Worm (Caenorhabditis elegans) whole organism, mixed stage, embryonic: ENCODE data around the gene golg-2.

Experiments used
- M03D4.4 ChIP-seq: sonication (generic microtip); optimal IDR thresholded peaks from 2 replicates; lab custom pipeline; 2017; ENCODE audit warnings: mild to moderate bottlenecking, missing genetic modification characterization, missing compliant biosample characterization
- bed-3 ChIP-seq: fragments of 200-800 bp; sonication (Bioruptor generic); optimal IDR thresholded peaks from 3 replicates; lab custom pipeline; 2018; ENCODE audit warnings: mild to moderate bottlenecking, missing genetic modification characterization, moderate library complexity, missing compliant biosample characterization
- blmp-1 ChIP-seq: fragments of 150-350 bp; optimal IDR thresholded peaks from 2 replicates; lab custom pipeline; 2014; ENCODE audit warnings: missing biosample characterization, missing genetic modification characterization
- ceh-39 ChIP-seq: fragments of 150-350 bp; optimal IDR thresholded peaks from 2 replicates; lab custom pipeline; 2014; ENCODE audit warnings: missing biosample characterization, missing genetic modification characterization
- ceh-43 ChIP-seq: fragments of 200-800 bp; sonication (Bioruptor generic); optimal IDR thresholded peaks from 2 replicates; lab custom pipeline; 2018; ENCODE audit warnings: mild to moderate bottlenecking, missing genetic modification characterization, moderate library complexity, missing compliant biosample characterization
- ceh-83 ChIP-seq: fragments of 200-800 bp; sonication (Bioruptor generic); optimal IDR thresholded peaks from 2 replicates; lab custom pipeline; 2018; ENCODE audit warnings: mild to moderate bottlenecking, missing genetic modification characterization, missing compliant biosample characterization
- ces-1 ChIP-seq: fragments of 150-350 bp; optimal IDR thresholded peaks from 2 replicates; lab custom pipeline; 2014; ENCODE audit warnings: missing biosample characterization, missing genetic modification reagents, missing genetic modification characterization
- cnd-1 ChIP-seq: fragments of 200-800 bp; sonication (Bioruptor generic); optimal IDR thresholded peaks from 2 replicates; lab custom pipeline; 2018; ENCODE audit warnings: mild to moderate bottlenecking, missing genetic modification characterization, missing compliant biosample characterization
- drap-1 ChIP-seq: fragments of 200-800 bp; sonication (Bioruptor generic); optimal IDR thresholded peaks from 3 replicates; lab custom pipeline; 2018; ENCODE audit warnings: mild to moderate bottlenecking, missing genetic modification characterization, missing compliant biosample characterization
- elt-1 ChIP-seq: sonication (generic microtip); optimal IDR thresholded peaks from 2 replicates; lab custom pipeline; 2017; ENCODE audit warnings: missing genetic modification characterization, mild to moderate bottlenecking, missing compliant biosample characterization, antibody characterized with exemption, moderate library complexity, borderline replicate concordance; ENCODE audit not compliant: insufficient read depth
- elt-3 ChIP-seq: fragments of 150-350 bp; optimal IDR thresholded peaks from 2 replicates; lab custom pipeline; 2014; ENCODE audit warnings: missing biosample characterization, missing genetic modification characterization
- flh-1 ChIP-seq: fragments of 200-800 bp; sonication (Bioruptor generic); optimal IDR thresholded peaks from 2 replicates; lab custom pipeline; 2018; ENCODE audit warnings: mild to moderate bottlenecking, missing genetic modification characterization, moderate library complexity, missing compliant biosample characterization
- ham-2 ChIP-seq: fragments of 200-800 bp; sonication (Bioruptor generic); optimal IDR thresholded peaks from 2 replicates; lab custom pipeline; 2018; ENCODE audit warnings: mild to moderate bottlenecking, missing genetic modification characterization, missing compliant biosample characterization
- hlh-1 ChIP-seq: fragments of 150-350 bp; optimal IDR thresholded peaks from 2 replicates; lab custom pipeline; 2014; ENCODE audit warnings: missing biosample characterization, missing genetic modification reagents, missing genetic modification characterization
- lin-13 ChIP-seq: fragments of 150-350 bp; optimal IDR thresholded peaks from 2 replicates; lab custom pipeline; 2014; ENCODE audit warnings: missing biosample characterization, missing genetic modification characterization
- lin-32 ChIP-seq: fragments of 200-800 bp; sonication (Bioruptor generic); optimal IDR thresholded peaks from 2 replicates; lab custom pipeline; 2018; ENCODE audit warnings: mild to moderate bottlenecking, missing genetic modification characterization, missing compliant biosample characterization
- lsy-2 ChIP-seq: fragments of 150-350 bp; optimal IDR thresholded peaks from 2 replicates; lab custom pipeline; 2014; ENCODE audit warnings: missing biosample characterization, missing genetic modification characterization
- mab-5 ChIP-seq: fragments of 150-350 bp; optimal IDR thresholded peaks from 2 replicates; lab custom pipeline; 2014; ENCODE audit warnings: missing biosample characterization, missing genetic modification characterization
- mep-1 ChIP-seq: fragments of 150-350 bp; optimal IDR thresholded peaks from 2 replicates; lab custom pipeline; 2017; ENCODE audit warnings: missing biosample characterization, missing genetic modification reagents, missing genetic modification characterization, inconsistent platforms
- mls-2 ChIP-seq: sonication (generic microtip); optimal IDR thresholded peaks from 2 replicates; lab custom pipeline; 2016; ENCODE audit warnings: mild to moderate bottlenecking, missing genetic modification characterization, moderate library complexity, missing compliant biosample characterization
- nhr-12 ChIP-seq: fragments of 150-350 bp; optimal IDR thresholded peaks from 2 replicates; lab custom pipeline; 2014; ENCODE audit warnings: missing biosample characterization, missing genetic modification characterization
- nhr-2 ChIP-seq: fragments of 150-350 bp; optimal IDR thresholded peaks from 2 replicates; lab custom pipeline; 2014; ENCODE audit warnings: missing biosample characterization, missing genetic modification characterization
- nhr-237 ChIP-seq: fragments of 150-350 bp; optimal IDR thresholded peaks from 2 replicates; lab custom pipeline; 2014; ENCODE audit warnings: missing biosample characterization, missing genetic modification characterization
- nhr-28 ChIP-seq: fragments of 150-350 bp; optimal IDR thresholded peaks from 2 replicates; lab custom pipeline; 2014; ENCODE audit warnings: missing biosample characterization, missing genetic modification characterization
- nhr-76 ChIP-seq: sonication (generic microtip); optimal IDR thresholded peaks from 2 replicates; lab custom pipeline; 2017; ENCODE audit warnings: missing biosample characterization, missing genetic modification characterization
- pha-4 ChIP-seq: fragments of 150-350 bp; optimal IDR thresholded peaks from 2 replicates; lab custom pipeline; 2018; ENCODE audit warnings: missing biosample characterization, missing genetic modification reagents, missing genetic modification characterization
- sem-2 ChIP-seq: fragments of 200-800 bp; sonication (Bioruptor generic); optimal IDR thresholded peaks from 2 replicates; lab custom pipeline; 2018; ENCODE audit warnings: mild to moderate bottlenecking, missing genetic modification characterization, missing compliant biosample characterization
- snpc-4 ChIP-seq: fragments of 150-350 bp; optimal IDR thresholded peaks from 2 replicates; lab custom pipeline; 2014; ENCODE audit warnings: missing biosample characterization, missing genetic modification characterization
- sptf-1 ChIP-seq: sonication (generic microtip); optimal IDR thresholded peaks from 2 replicates; lab custom pipeline; 2017; ENCODE audit warnings: mild to moderate bottlenecking, missing genetic modification characterization, moderate library complexity, missing compliant biosample characterization
- tbx-8 ChIP-seq: fragments of 200-800 bp; sonication (Bioruptor generic); optimal IDR thresholded peaks from 2 replicates; lab custom pipeline; 2018; ENCODE audit warnings: mild to moderate bottlenecking, missing genetic modification characterization, moderate library complexity, missing compliant biosample characterization
- unc-120 ChIP-seq: sonication (generic microtip); optimal IDR thresholded peaks from 2 replicates; lab custom pipeline; 2017; ENCODE audit warnings: missing genetic modification characterization, missing compliant biosample characterization; ENCODE audit not compliant: poor library complexity, severe bottlenecking
- unc-39 ChIP-seq: fragments of 150-350 bp; optimal IDR thresholded peaks from 2 replicates; lab custom pipeline; 2014; ENCODE audit warnings: missing biosample characterization, missing genetic modification characterization
- unc-62 ChIP-seq: fragments of 150-350 bp; optimal IDR thresholded peaks from 2 replicates; lab custom pipeline; 2014; ENCODE audit warnings: missing biosample characterization, missing genetic modification reagents, missing genetic modification characterization
- zip-8 ChIP-seq: fragments of 150-350 bp; optimal IDR thresholded peaks from 2 replicates; lab custom pipeline; 2014; ENCODE audit warnings: missing biosample characterization, missing genetic modification characterization
- ztf-11 ChIP-seq: fragments of 150-350 bp; optimal IDR thresholded peaks from 2 replicates; lab custom pipeline; 2014; ENCODE audit warnings: missing biosample characterization, missing genetic modification characterization

The golg-2 gene

DNA sequence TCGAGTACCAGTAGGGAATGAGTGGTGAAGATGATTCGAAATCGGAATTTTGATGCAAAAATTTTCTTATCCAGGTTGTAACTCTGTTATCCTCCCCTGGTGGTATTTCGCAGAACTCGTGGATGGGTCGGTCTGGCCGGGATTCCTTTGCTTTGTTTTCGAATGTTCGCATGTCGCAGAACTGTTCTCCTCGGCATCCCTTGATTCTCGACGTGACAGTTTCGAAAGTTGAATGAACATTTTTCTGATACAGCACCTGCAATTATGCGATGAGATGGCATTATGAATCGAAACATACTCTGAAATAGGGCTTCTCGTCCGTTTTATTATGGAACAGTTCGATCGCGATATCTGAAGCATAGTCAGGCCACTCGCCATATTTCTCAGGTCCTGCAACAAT is 16.4 kb upstream of the golg-2 start:
- no peak for TF ChIP-seq mab-5 (tag; lab: Kevin White, UChicago)
- no peak for TF ChIP-seq pha-4 (tag; lab: Kevin White, UChicago)
- TF ChIP-seq sptf-1 (tag; lab: Kevin White, UChicago): no peak
- TF ChIP-seq ceh-83: no peak
- TF ChIP-seq ces-1 (GFP tag; lab: Kevin White, UChicago): no peak
- no peak for TF ChIP-seq blmp-1
- no peak for TF ChIP-seq lin-32 (GFP tag; lab: Kevin White, UChicago)
- no peak for TF ChIP-seq drap-1 (GFP tag; lab: Kevin White, UChicago)
- TF ChIP-seq cnd-1 (tag; lab: Kevin White, UChicago): no peak
- TF ChIP-seq nhr-237: no peak
- no peak for TF ChIP-seq nhr-76 (tag; lab: Kevin White, UChicago)
- TF ChIP-seq ztf-11 (tag; lab: Kevin White, UChicago): no peak

DNA sequence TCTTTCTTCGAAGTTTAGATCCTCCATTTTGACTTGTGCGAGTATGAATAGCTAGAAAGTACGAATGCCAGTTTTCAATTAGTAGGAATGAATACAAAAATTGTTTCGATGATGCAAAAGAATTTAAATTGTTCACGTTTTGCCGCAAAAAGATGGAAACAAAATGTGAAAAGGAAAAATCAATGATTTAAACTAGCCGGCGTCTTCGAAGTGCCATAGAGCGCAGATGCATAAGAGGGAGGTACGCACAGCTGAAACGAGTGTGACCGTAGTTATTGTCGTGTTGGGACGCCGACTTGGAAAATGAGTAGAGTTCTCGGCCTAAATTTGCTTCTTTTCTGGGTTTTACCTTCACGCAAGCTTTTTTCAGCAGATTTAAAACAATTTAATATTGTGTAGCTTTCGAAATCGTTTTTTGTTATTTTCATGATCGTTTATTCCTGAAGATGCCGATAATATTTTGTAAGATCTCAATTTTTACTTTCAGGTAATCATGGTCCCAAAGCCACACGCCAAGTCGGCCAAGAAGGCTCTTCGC is 15.3 kb upstream of the golg-2 start, which contains the start of the genes ify-1 and rpl-22:
Gene ify-1, minus strand, starts transcription at position 51 of the 538 bp plus-strand sequence.
Gene rpl-22, plus strand, starts transcription at position 488 of the 538 bp plus-strand sequence.
- TF ChIP-seq unc-62 (GFP tag; lab: Kevin White, UChicago) (peak; percentile 61), lin-13 (tag; lab: Kevin White, UChicago) (peak; percentile 98), drap-1 (GFP tag; lab: Kevin White, UChicago) (peak; percentile 71), nhr-2 (tag; lab: Kevin White, UChicago) (no peak), ces-1 (GFP tag; lab: Kevin White, UChicago) (peak; percentile 82), unc-39 (tag; lab: Kevin White, UChicago) (no peak), ceh-43 (peak; percentile 18), sem-2 (GFP tag; lab: Kevin White, UChicago) (no peak), ztf-11 (tag; lab: Kevin White, UChicago) (peak; percentile 50), ceh-39 (tag; lab: Kevin White, UChicago) (peak; percentile 83), hlh-1 (tag; lab: Kevin White, UChicago) (peak; percentile 83), lin-32 (GFP tag; lab: Kevin White, UChicago) (no peak), ham-2 (peak; percentile 69), sptf-1 (tag; lab: Kevin White, UChicago) (peak; percentile 62), tbx-8 (GFP tag; lab: Kevin White, UChicago) (no peak), nhr-76 (tag; lab: Kevin White, UChicago) (no peak), nhr-237 (peak; percentile 95), nhr-12 (tag; lab: Kevin White, UChicago) (peak; percentile 39), elt-3 (tag; lab: Kevin White, UChicago) (peak; percentile 72), elt-1 (peak; percentile 51), mls-2 (tag; lab: Kevin White, UChicago) (peak; percentile 76), unc-120 (tag; lab: Kevin White, UChicago) (peak; percentile 75), nhr-28 (tag; lab: Kevin White, UChicago) (no peak), cnd-1 (tag; lab: Kevin White, UChicago) (peak; percentile 61), mep-1 (tag; lab: Kevin White, UChicago) (peak; percentile 96), zip-8 (tag; lab: Kevin White, UChicago) (no peak), blmp-1 (no peak), bed-3 (GFP tag; lab: Kevin White, UChicago) (no peak), flh-1 (GFP tag; lab: Kevin White, UChicago) (no peak), mab-5 (tag; lab: Kevin White, UChicago) (peak; percentile 32), M03D4.4 (tag; lab: Kevin White, UChicago) (peak; percentile 50), pha-4 (tag; lab: Kevin White, UChicago) (peak; percentile 97), snpc-4 (tag; lab: Kevin White, UChicago) (no peak), lsy-2 (tag; lab: Kevin White, UChicago) (peak; percentile 99), ceh-83 (peak; percentile 30)

DNA sequence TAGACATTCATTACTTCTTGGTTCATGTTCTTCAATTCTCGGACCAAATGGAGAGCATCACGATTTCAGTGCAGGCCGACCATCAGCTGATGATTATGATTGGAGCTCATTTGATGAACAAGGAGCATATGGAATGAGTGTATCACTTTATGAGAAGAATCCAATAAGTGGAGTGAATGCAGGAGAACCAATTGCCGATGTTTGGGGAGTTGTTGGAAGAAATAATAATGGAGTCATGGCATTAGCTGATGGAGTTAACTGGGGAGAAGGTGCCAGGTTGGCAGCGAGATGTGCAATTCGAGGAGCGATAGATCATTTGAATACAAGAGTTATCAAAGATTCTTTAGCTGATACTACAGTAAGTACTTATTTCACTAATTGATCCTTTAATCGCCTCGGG is 10.9 kb upstream of the golg-2 start:
- TF ChIP-seq ham-2 (no peak), unc-62 (GFP tag; lab: Kevin White, UChicago) (no peak), sem-2 (GFP tag; lab: Kevin White, UChicago) (no peak), hlh-1 (tag; lab: Kevin White, UChicago) (no peak), tbx-8 (GFP tag; lab: Kevin White, UChicago) (no peak), mep-1 (tag; lab: Kevin White, UChicago) (no peak), sptf-1 (tag; lab: Kevin White, UChicago) (no peak), ztf-11 (tag; lab: Kevin White, UChicago) (no peak), nhr-28 (tag; lab: Kevin White, UChicago) (no peak), pha-4 (tag; lab: Kevin White, UChicago) (no peak)
- TF ChIP-seq, all 35 proteins: peak for 0
